Worm (Caenorhabditis elegans): ENCODE measurements around the gene C09G9.1.

The C09G9.1 gene

DNA sequence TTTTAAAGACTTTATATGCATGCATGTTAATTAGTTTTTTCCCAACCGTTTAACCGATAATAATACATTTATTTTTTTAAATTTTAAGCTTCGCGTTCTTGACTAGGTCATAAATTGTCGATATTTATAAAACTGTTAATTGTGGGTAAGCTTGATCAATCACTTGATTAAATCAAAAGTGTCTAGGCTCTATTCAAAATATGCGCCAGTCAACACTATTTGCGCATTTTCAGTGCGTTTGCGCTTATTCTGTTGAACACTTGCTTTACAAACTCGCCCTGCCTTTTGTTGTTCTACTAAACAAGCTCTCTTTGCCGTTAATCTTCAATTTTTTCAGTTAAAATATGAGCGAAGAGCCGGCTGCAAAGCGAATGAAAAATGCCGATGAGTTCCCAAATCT is 25.8 kb upstream of the C09G9.1 start, which contains the start of gene spr-2 (continued):
- TF ChIP-seq lin-1 (GFP tag; IDR thresholded peaks at IDR 0.05) = no peak
- TF ChIP-seq nhr-102 (tag; optimal IDR thresholded peaks at IDR 0.05) = peak; percentile 68
- TF ChIP-seq F37D6.2 (tag; optimal IDR thresholded peaks at IDR 0.05) = peak; percentile 35
- TF ChIP-seq T26A8.4 (GFP tag; IDR thresholded peaks at IDR 0.05) = peak; percentile 51; the same call in 1 of the 2 replicates
- no peak for TF ChIP-seq nhr-77 (tag; optimal IDR thresholded peaks at IDR 0.05)
- no peak for TF ChIP-seq mdl-1 (tag; optimal IDR thresholded peaks at IDR 0.05)
- TF ChIP-seq nhr-41 (GFP tag; IDR thresholded peaks at IDR 0.05) = no peak
- no peak for TF ChIP-seq zag-1 (tag; optimal IDR thresholded peaks at IDR 0.05)
- TF ChIP-seq daf-16 (GFP tag; optimal IDR thresholded peaks at IDR 0.05) = peak; percentile 7 to 34
- TF ChIP-seq daf-16 (tag; optimal IDR thresholded peaks at IDR 0.05) = peak; percentile 62
- peak; percentile 32 for TF ChIP-seq spr-3 (GFP tag; optimal IDR thresholded peaks at IDR 0.05)
- no peak for TF ChIP-seq tra-1 (GFP tag; IDR thresholded peaks at IDR 0.05)
- peak; percentile 67 for TF ChIP-seq dve-1 (tag; optimal IDR thresholded peaks at IDR 0.05; ENCODE audit: insufficient read depth)
- TF ChIP-seq ctbp-1 (GFP tag; IDR thresholded peaks at IDR 0.05) = no peak
- peak; percentile 75 for TF ChIP-seq lin-38 (GFP tag; IDR thresholded peaks at IDR 0.05)
- no peak for TF ChIP-seq ZK337.2 (GFP tag; IDR thresholded peaks at IDR 0.05)
- no peak for TF ChIP-seq nhr-42 (GFP tag; IDR thresholded peaks at IDR 0.05)
- TF ChIP-seq rbr-2 (tag; optimal IDR thresholded peaks at IDR 0.05) = peak; percentile 73
- TF ChIP-seq gei-8 (GFP tag; optimal IDR thresholded peaks at IDR 0.05) = no peak
- peak; percentile 35 for TF ChIP-seq duxl-1 (tag; optimal IDR thresholded peaks at IDR 0.05; ENCODE audit: poor library complexity)
- TF ChIP-seq vab-7 (GFP tag; IDR thresholded peaks at IDR 0.05) = peak; percentile 60
- peak; percentile 38 for TF ChIP-seq nhr-28 (tag; optimal IDR thresholded peaks at IDR 0.05)
- TF ChIP-seq nhr-237 (tag; optimal IDR thresholded peaks at IDR 0.05) = no peak
- no peak for TF ChIP-seq dmd-8 (GFP tag; IDR thresholded peaks at IDR 0.05)
- no peak for TF ChIP-seq lin-15B (tag; optimal IDR thresholded peaks at IDR 0.05)
- peak; percentile 26 for TF ChIP-seq nhr-48 (tag; optimal IDR thresholded peaks at IDR 0.05)
- TF ChIP-seq nhr-25 (tag; optimal IDR thresholded peaks at IDR 0.05; ENCODE audit: borderline replicate concordance, insufficient read depth) = no peak
- peak in 1 of 2 experiments; percentile 88 for TF ChIP-seq lsy-2 (tag; optimal IDR thresholded peaks at IDR 0.05)
- peak; percentile 70 for TF ChIP-seq hlh-30 (tag; optimal IDR thresholded peaks at IDR 0.05; ENCODE audit: insufficient read depth)
- no peak for TF ChIP-seq Y75B8A.6 (GFP tag; IDR thresholded peaks at IDR 0.05)
- TF ChIP-seq mes-2 (tag; optimal IDR thresholded peaks at IDR 0.05; ENCODE audit: poor library complexity, severe bottlenecking) = no peak
- peak; percentile 66; the same call in 1 of the 2 replicates for TF ChIP-seq hmg-1.1 (GFP tag; IDR thresholded peaks at IDR 0.05)
- TF ChIP-seq ces-1 (GFP tag; optimal IDR thresholded peaks at IDR 0.05) = no peak
- TF ChIP-seq lim-7 (GFP tag; IDR thresholded peaks at IDR 0.05) = no peak
- no peak for TF ChIP-seq F10B5.3 (tag; optimal IDR thresholded peaks at IDR 0.05)
- TF ChIP-seq ceh-82 (tag; optimal IDR thresholded peaks at IDR 0.05) = no peak
- TF ChIP-seq dpl-1 (GFP tag; optimal IDR thresholded peaks at IDR 0.05) = peak; percentile 86
- no peak for TF ChIP-seq mdt-29 (GFP tag; IDR thresholded peaks at IDR 0.05)
- TF ChIP-seq ztf-11 (tag; optimal IDR thresholded peaks at IDR 0.05) = no peak
- TF ChIP-seq ztf-7 (tag; optimal IDR thresholded peaks at IDR 0.05) = peak; percentile 62
- TF ChIP-seq nhr-76 (tag; optimal IDR thresholded peaks at IDR 0.05) = no peak
- TF ChIP-seq aha-1 (tag) = no peak
- TF ChIP-seq lin-13 (GFP tag; optimal IDR thresholded peaks at IDR 0.05) = peak; percentile 19
- no peak for TF ChIP-seq lir-3 (tag; optimal IDR thresholded peaks at IDR 0.05)
- no peak for TF ChIP-seq unc-39 (tag; optimal IDR thresholded peaks at IDR 0.05)
- no peak for TF ChIP-seq saeg-2 (GFP tag; IDR thresholded peaks at IDR 0.05)

All from whole organism, L4 larva.